Fruit fly (Drosophila melanogaster) whole organism, embryonic: ENCODE data around the gene rempA.

Experiments used
- Atf-2 ChIP-seq: fragments of 200-800 bp; sonication (Bioruptor generic); optimal IDR thresholded peaks from 2 replicates; lab custom pipeline; 2016; ENCODE audit warnings: missing biosample characterization, missing genetic modification characterization
- B-H2 ChIP-seq: fragments of 200-800 bp; sonication (Bioruptor generic); optimal IDR thresholded peaks from 2 replicates; lab custom pipeline; 2018; ENCODE audit warnings: missing biosample characterization, mild to moderate bottlenecking, missing genetic modification characterization
- Blimp-1 ChIP-seq: fragments of 200-800 bp; sonication (Bioruptor generic); optimal IDR thresholded peaks from 3 replicates; lab custom pipeline; 2018; ENCODE audit warnings: missing biosample characterization, missing genetic modification characterization, mild to moderate bottlenecking, moderate library complexity, missing genetic modification reagents
- CG10462 ChIP-seq: fragments of 200-800 bp; sonication (Bioruptor generic); optimal IDR thresholded peaks from 2 replicates; lab custom pipeline; 2016; ENCODE audit warnings: missing biosample characterization, missing genetic modification characterization
- CG10543 ChIP-seq: fragments of 200-800 bp; sonication (Bioruptor generic); optimal IDR thresholded peaks from 3 replicates; lab custom pipeline; 2017; ENCODE audit warnings: missing biosample characterization, mild to moderate bottlenecking, missing genetic modification characterization, moderate library complexity
- CG10565 ChIP-seq: fragments of 200-800 bp; sonication (Bioruptor generic); optimal IDR thresholded peaks from 3 replicates; lab custom pipeline; 2016; ENCODE audit warnings: missing biosample characterization, mild to moderate bottlenecking, missing genetic modification characterization
- CG11695 ChIP-seq: fragments of 200-800 bp; sonication (Bioruptor generic); IDR thresholded peaks from 3 replicates; pipeline ENCODE4 v1.3.6; 2022; ENCODE audit warnings: missing biosample characterization, missing genetic modification characterization
- CG12236 ChIP-seq: fragments of 200-800 bp; sonication (Bioruptor generic); optimal IDR thresholded peaks from 2 replicates; lab custom pipeline; 2016; ENCODE audit warnings: missing biosample characterization, missing genetic modification characterization
- CG13424 ChIP-seq: fragments of 200-800 bp; sonication (Bioruptor generic); optimal IDR thresholded peaks from 2 replicates; lab custom pipeline; 2019; ENCODE audit warnings: missing biosample characterization, mild to moderate bottlenecking, missing genetic modification characterization, moderate library complexity
- CG13775 ChIP-seq: fragments of 200-800 bp; sonication (Bioruptor generic); optimal IDR thresholded peaks from 3 replicates; lab custom pipeline; 2017; ENCODE audit warnings: missing biosample characterization, mild to moderate bottlenecking, missing genetic modification characterization
- CG14965 ChIP-seq: fragments of 200-800 bp; sonication (Bioruptor generic); optimal IDR thresholded peaks from 2 replicates; lab custom pipeline; 2016; ENCODE audit warnings: missing biosample characterization, missing genetic modification characterization, borderline replicate concordance
- CG1529 ChIP-seq: fragments of 200-800 bp; sonication (Bioruptor generic); optimal IDR thresholded peaks from 3 replicates; lab custom pipeline; 2018; ENCODE audit warnings: missing biosample characterization, missing genetic modification characterization
- CG1602 ChIP-seq: fragments of 200-800 bp; sonication (Bioruptor generic); optimal IDR thresholded peaks from 3 replicates; lab custom pipeline; 2016; ENCODE audit warnings: missing biosample characterization, missing genetic modification characterization
- CG1603 ChIP-seq: fragments of 200-800 bp; sonication (Bioruptor generic); optimal IDR thresholded peaks from 2 replicates; lab custom pipeline; 2019; ENCODE audit warnings: missing biosample characterization, mild to moderate bottlenecking, missing genetic modification characterization, moderate library complexity
- CG17359 ChIP-seq: fragments of 200-800 bp; sonication (Bioruptor generic); optimal IDR thresholded peaks from 3 replicates; lab custom pipeline; 2018; ENCODE audit warnings: missing biosample characterization, mild to moderate bottlenecking, missing genetic modification characterization, moderate library complexity
- CG17385 ChIP-seq: fragments of 200-800 bp; sonication (Bioruptor generic); optimal IDR thresholded peaks from 3 replicates; lab custom pipeline; 2018; ENCODE audit warnings: missing biosample characterization, mild to moderate bottlenecking, missing genetic modification characterization
- CG17568 ChIP-seq: fragments of 200-800 bp; sonication (Bioruptor generic); optimal IDR thresholded peaks from 2 replicates; lab custom pipeline; 2018; ENCODE audit warnings: missing biosample characterization, mild to moderate bottlenecking, missing genetic modification characterization, moderate library complexity
- CG17912 ChIP-seq: fragments of 200-800 bp; sonication (Bioruptor generic); optimal IDR thresholded peaks from 2 replicates; lab custom pipeline; 2018; ENCODE audit warnings: missing biosample characterization, mild to moderate bottlenecking, missing genetic modification characterization
- CG2116 ChIP-seq: fragments of 200-800 bp; sonication (Bioruptor generic); optimal IDR thresholded peaks from 3 replicates; lab custom pipeline; 2018; ENCODE audit warnings: missing biosample characterization, mild to moderate bottlenecking, missing genetic modification characterization
- CG3847 ChIP-seq: fragments of 200-800 bp; sonication (Bioruptor generic); IDR thresholded peaks from 2 replicates; pipeline ENCODE4 v1.3.6; 2022; ENCODE audit warnings: missing biosample characterization, missing genetic modification characterization
- CG7271 ChIP-seq: fragments of 200-800 bp; sonication (Bioruptor generic); optimal IDR thresholded peaks from 2 replicates; lab custom pipeline; 2018; ENCODE audit warnings: missing biosample characterization, mild to moderate bottlenecking, missing genetic modification characterization, moderate library complexity
- CrebB ChIP-seq: fragments of 200-800 bp; sonication (Bioruptor generic); optimal IDR thresholded peaks from 3 replicates; lab custom pipeline; 2018; ENCODE audit warnings: missing biosample characterization, mild to moderate bottlenecking, missing genetic modification characterization
- E2f2 ChIP-seq: fragments of 200-800 bp; sonication (Bioruptor generic); IDR thresholded peaks from 2 replicates; pipeline ENCODE4 v1.3.6; 2022; ENCODE audit warnings: missing biosample characterization, missing genetic modification characterization
- Hand ChIP-seq: fragments of 200-800 bp; sonication (Bioruptor generic); optimal IDR thresholded peaks from 2 replicates; lab custom pipeline; 2017; ENCODE audit warnings: mild to moderate bottlenecking, missing biosample characterization, missing genetic modification reagents, missing genetic modification characterization
- HmgD ChIP-seq: fragments of 200-800 bp; sonication (Bioruptor generic); optimal IDR thresholded peaks from 3 replicates; lab custom pipeline; 2016; ENCODE audit warnings: missing biosample characterization, missing genetic modification characterization
- Hmx ChIP-seq: fragments of 200-800 bp; sonication (Bioruptor generic); optimal IDR thresholded peaks from 2 replicates; lab custom pipeline; 2016; ENCODE audit warnings: missing biosample characterization, missing genetic modification characterization
- Lim3 ChIP-seq: fragments of 200-800 bp; sonication (Bioruptor generic); IDR thresholded peaks from 2 replicates; pipeline ENCODE4 v1.3.6; 2022; ENCODE audit warnings: missing biosample characterization, missing genetic modification characterization
- Nf-YC ChIP-seq: fragments of 200-800 bp; optimal IDR thresholded peaks from 3 replicates; lab custom pipeline; 2019; ENCODE audit warnings: missing biosample characterization, mild to moderate bottlenecking, missing genetic modification characterization, moderate library complexity
- Taf1 ChIP-seq: fragments of 200-800 bp; sonication (Bioruptor generic); IDR thresholded peaks from 2 replicates; pipeline ENCODE4 v1.3.6; 2022; ENCODE audit warnings: missing biosample characterization, missing genetic modification characterization
- Xrp1 ChIP-seq: fragments of 200-800 bp; sonication (Bioruptor generic); IDR thresholded peaks from 2 replicates; pipeline ENCODE4 v1.3.6; 2022; ENCODE audit warnings: missing biosample characterization, missing genetic modification characterization
- aop ChIP-seq: fragments of 200-800 bp; sonication (Bioruptor generic); IDR thresholded peaks from 2 replicates; pipeline ENCODE4 v1.3.6; 2022; ENCODE audit warnings: missing biosample characterization, missing genetic modification characterization
- ci ChIP-seq: fragments of 200-800 bp; sonication (Bioruptor generic); IDR thresholded peaks from 3 replicates; pipeline ENCODE4 v1.3.6; 2022; ENCODE audit warnings: missing biosample characterization, missing genetic modification characterization
- dmrt99B ChIP-seq: fragments of 200-800 bp; sonication (Bioruptor generic); optimal IDR thresholded peaks from 2 replicates; lab custom pipeline; 2018; ENCODE audit warnings: missing biosample characterization, mild to moderate bottlenecking, missing genetic modification characterization, moderate library complexity
- dpn ChIP-seq, 2 experiments: fragments of 200-800 bp; sonication (Bioruptor generic); optimal IDR thresholded peaks; 3 replicates each; lab custom pipeline; 2016; ENCODE audit warnings: missing biosample characterization in 2 of 2, missing genetic modification characterization in 2 of 2
- eyg ChIP-seq: fragments of 200-800 bp; sonication (Bioruptor generic); optimal IDR thresholded peaks from 3 replicates; lab custom pipeline; 2016; ENCODE audit warnings: missing biosample characterization, missing genetic modification characterization
- gt ChIP-seq: fragments of 200-800 bp; sonication (Bioruptor generic); IDR thresholded peaks from 2 replicates; pipeline ENCODE4 v1.3.6; 2022; ENCODE audit warnings: missing biosample characterization, missing genetic modification characterization
- hb ChIP-seq: fragments of 200-800 bp; sonication (Bioruptor generic); IDR thresholded peaks from 3 replicates; pipeline ENCODE4 v1.3.6; 2022; ENCODE audit warnings: missing biosample characterization, missing genetic modification characterization; ENCODE audit not compliant: partially characterized antibody
- her ChIP-seq: fragments of 200-800 bp; sonication (Bioruptor generic); optimal IDR thresholded peaks from 2 replicates; lab custom pipeline; 2016; ENCODE audit warnings: missing biosample characterization, missing genetic modification characterization
- klu ChIP-seq: fragments of 200-800 bp; sonication (Bioruptor generic); IDR thresholded peaks from 2 replicates; pipeline ENCODE4 v1.3.6; 2022; ENCODE audit warnings: missing biosample characterization, missing genetic modification characterization
- lilli ChIP-seq: fragments of 200-800 bp; sonication (Bioruptor generic); optimal IDR thresholded peaks from 3 replicates; lab custom pipeline; 2016; ENCODE audit warnings: missing biosample characterization, missing genetic modification characterization
- oc ChIP-seq: fragments of 200-800 bp; sonication (Bioruptor generic); optimal IDR thresholded peaks from 2 replicates; lab custom pipeline; 2018; ENCODE audit warnings: missing biosample characterization, mild to moderate bottlenecking, missing genetic modification characterization, moderate library complexity
- scrt ChIP-seq: fragments of 200-800 bp; sonication (Bioruptor generic); optimal IDR thresholded peaks from 2 replicates; lab custom pipeline; 2018; ENCODE audit warnings: missing biosample characterization, mild to moderate bottlenecking, missing genetic modification characterization, moderate library complexity
- stc ChIP-seq: fragments of 200-800 bp; sonication (Bioruptor generic); IDR thresholded peaks from 2 replicates; pipeline ENCODE4 v1.3.6; 2022; ENCODE audit warnings: missing biosample characterization, missing genetic modification characterization
- tna ChIP-seq: fragments of 200-800 bp; sonication (Bioruptor generic); IDR thresholded peaks from 2 replicates; pipeline ENCODE4 v1.3.6; 2022; ENCODE audit warnings: missing biosample characterization, missing genetic modification characterization; ENCODE audit not compliant: partially characterized antibody
- toy ChIP-seq: fragments of 200-800 bp; sonication (Bioruptor generic); IDR thresholded peaks from 2 replicates; pipeline ENCODE4 v1.3.6; 2022; ENCODE audit warnings: missing biosample characterization, missing genetic modification characterization
- trem ChIP-seq: fragments of 200-800 bp; optimal IDR thresholded peaks from 3 replicates; lab custom pipeline; 2019; ENCODE audit warnings: missing biosample characterization, mild to moderate bottlenecking, missing genetic modification characterization, moderate library complexity
- unpg ChIP-seq: fragments of 200-800 bp; sonication (Bioruptor generic); optimal IDR thresholded peaks from 3 replicates; lab custom pipeline; 2018; ENCODE audit warnings: missing biosample characterization, mild to moderate bottlenecking, missing genetic modification characterization, moderate library complexity
- wor ChIP-seq: fragments of 200-800 bp; sonication (Bioruptor generic); IDR thresholded peaks from 2 replicates; pipeline ENCODE4 v1.3.6; 2022; ENCODE audit warnings: missing biosample characterization, missing genetic modification characterization
- z ChIP-seq: fragments of 200-800 bp; sonication (Bioruptor generic); IDR thresholded peaks from 3 replicates; pipeline ENCODE4 v1.3.6; 2022; ENCODE audit warnings: missing biosample characterization, missing genetic modification characterization

rempA gene

DNA sequence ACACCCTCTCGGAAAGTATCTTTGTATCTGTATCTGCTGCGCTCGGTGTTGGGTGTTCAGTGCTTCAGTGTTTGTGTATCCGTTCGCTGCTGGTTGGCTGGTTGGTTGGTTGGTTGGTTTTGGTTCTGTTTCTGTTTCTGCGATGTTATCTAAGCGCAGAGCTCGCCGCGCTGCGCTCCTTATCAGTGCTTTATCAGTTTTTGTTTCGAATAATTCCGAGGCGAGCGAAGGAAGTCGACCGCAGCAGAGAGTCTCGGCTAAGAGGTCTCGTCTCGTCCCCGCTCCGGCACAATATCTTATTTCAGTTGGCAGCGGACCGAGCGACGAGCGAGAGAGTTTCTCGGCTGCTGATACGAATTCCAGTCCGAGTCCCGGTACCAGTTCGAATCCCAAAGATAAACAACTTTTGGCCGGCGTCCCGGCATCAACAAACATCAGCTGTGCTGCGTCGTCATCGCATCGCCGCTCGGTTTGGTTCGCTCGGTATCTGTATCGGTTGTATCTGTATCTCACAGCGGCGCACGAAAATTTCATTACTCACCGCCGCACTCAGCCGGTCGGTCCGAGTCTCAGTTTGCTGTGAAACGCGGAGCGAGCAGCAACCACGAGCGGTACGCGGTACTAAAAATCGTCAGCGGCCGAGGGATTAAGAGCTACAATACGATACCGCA is 36.8 kb downstream of the rempA start (continued):
- TF ChIP-seq CG2116 (no peak), CG1529 (GFP tag; lab: Kevin White, UChicago) (no peak), CG1603 (tag; lab: Kevin White, UChicago) (peak; percentile 45), wor (GFP tag; lab: Robert Waterston, UW) (no peak), eyg (GFP tag; lab: Kevin White, UChicago) (peak; percentile 45), Xrp1 (GFP tag; lab: Robert Waterston, UW) (peak; percentile 58), CG17568 (GFP tag; lab: Kevin White, UChicago) (no peak), dmrt99B (tag; lab: Kevin White, UChicago) (peak; percentile 20), her (peak; percentile 81), lilli (GFP tag; lab: Kevin White, UChicago) (peak; percentile 24), Taf1 (GFP tag; lab: Robert Waterston, UW) (no peak), stc (peak; percentile 25; the same call in 1 of the 2 replicates), B-H2 (peak; percentile 7), CrebB (tag; lab: Kevin White, UChicago) (peak; percentile 14), tna (GFP tag; lab: Robert Waterston, UW) (peak; percentile 70), Hand (GFP tag; lab: Kevin White, UChicago) (peak; percentile 19), CG17359 (tag; lab: Kevin White, UChicago) (peak; percentile 45), unpg (GFP tag; lab: Kevin White, UChicago) (peak; percentile 24), ci (GFP tag; lab: Robert Waterston, UW) (peak; percentile 78; the same call in 2 of the 3 replicates), Atf-2 (peak; percentile 26), aop (0 out of 2 replicates have a peak, but pooled peaks have one; percentile 32), CG12236 (GFP tag; lab: Kevin White, UChicago) (peak; percentile 13), trem (tag; lab: Kevin White, UChicago) (peak; percentile 45), scrt (GFP tag; lab: Kevin White, UChicago) (peak; percentile 30), Nf-YC (tag; lab: Kevin White, UChicago) (peak; percentile 94), CG17385 (GFP tag; lab: Kevin White, UChicago) (peak; percentile 42), CG10565 (no peak), CG3847 (GFP tag; lab: Robert Waterston, UW) (0 out of 2 replicates have a peak, but pooled peaks have one; percentile 20), CG10543 (GFP tag; lab: Kevin White, UChicago) (peak; percentile 97), Lim3 (no peak), hb (no peak), oc (tag; lab: Kevin White, UChicago) (peak; percentile 90), HmgD (GFP tag; lab: Kevin White, UChicago) (peak; percentile 31), Blimp-1 (GFP tag; lab: Kevin White, UChicago) (peak; percentile 19), gt (no peak), CG13775 (peak; percentile 33), CG7271 (tag; lab: Kevin White, UChicago) (peak; percentile 21), dpn (GFP tag; optimal IDR thresholded peaks at IDR 0.05; lab: Kevin White, UChicago) (no peak), z (GFP tag; lab: Robert Waterston, UW) (peak; percentile 57; the same call in 1 of the 3 replicates), CG14965 (GFP tag; lab: Kevin White, UChicago) (no peak), E2f2 (GFP tag; lab: Robert Waterston, UW) (peak; percentile 22; the same call in 1 of the 2 replicates), CG13424 (tag; lab: Kevin White, UChicago) (no peak), CG1602 (GFP tag; lab: Kevin White, UChicago) (no peak), CG10462 (GFP tag; lab: Kevin White, UChicago) (no peak), CG11695 (peak; percentile 32; the same call in 2 of the 3 replicates), toy (no peak), klu (GFP tag; lab: Robert Waterston, UW) (no peak), Hmx (GFP tag; lab: Kevin White, UChicago) (no peak), CG17912 (GFP tag; lab: Kevin White, UChicago) (peak; percentile 28)
